Fruit fly (Drosophila melanogaster): Measurements from ENCODE around the gene CG33158.

dm6 chr3L:16393700-16394099 lies 25.7 kb upstream of the CG33158 start:
- TF ChIP-seq usp (GFP tag; optimal IDR thresholded peaks at IDR 0.05), result no peak
- TF ChIP-seq psq (optimal IDR thresholded peaks at IDR 0.05), result no peak
- TF ChIP-seq EcR (GFP tag; optimal IDR thresholded peaks at IDR 0.05), result no peak
- no peak for TF ChIP-seq pan (optimal IDR thresholded peaks at IDR 0.05)
- TF ChIP-seq Dll (optimal IDR thresholded peaks at IDR 0.05), result no peak
- no peak for TF ChIP-seq CG8478 (optimal IDR thresholded peaks at IDR 0.05)

Data from whole organism.